Fruit fly (Drosophila melanogaster): ENCODE measurements around the gene MTA1-like.

DNA sequence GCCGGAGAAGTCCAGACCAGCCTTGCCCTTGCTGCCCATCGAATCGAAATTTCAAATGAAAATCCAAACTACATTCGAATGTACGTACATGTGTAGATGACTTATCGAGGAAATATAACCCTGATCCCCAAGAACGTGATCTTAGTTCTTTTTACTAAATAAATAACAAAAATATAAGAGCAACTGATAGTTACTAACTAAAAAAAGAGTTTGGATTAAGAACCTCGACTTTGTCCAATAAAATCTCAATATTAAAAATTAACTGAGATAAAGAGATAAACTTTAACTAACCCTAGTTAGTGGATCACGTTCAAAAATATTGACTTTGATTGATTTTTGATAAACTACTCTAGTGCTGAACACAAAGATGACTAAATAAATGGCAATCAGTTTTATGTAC, 13.0 kb downstream of the MTA1-like start, which contains the start of gene CG31546:
- TF ChIP-seq CG4318 (GFP tag; optimal IDR thresholded peaks at IDR 0.05) = no peak
- no peak for TF ChIP-seq dsx (GFP tag; optimal IDR thresholded peaks at IDR 0.05; ENCODE audit: poor library complexity, severe bottlenecking)
- no peak for TF ChIP-seq Eip75B (GFP tag; optimal IDR thresholded peaks at IDR 0.05)
- TF ChIP-seq CG9139 (GFP tag; optimal IDR thresholded peaks at IDR 0.05) = no peak

Data from whole organism, prepupa.